Worm (Caenorhabditis elegans) whole organism, L2 larva: ENCODE measurements around the gene F59F3.6.

Experiments used
- mab-5 ChIP-seq: fragments of 150-350 bp; optimal IDR thresholded peaks from 2 replicates; lab custom pipeline; 2014; ENCODE audit warnings: missing biosample characterization, missing genetic modification characterization
- sem-4 ChIP-seq: fragments of 150-350 bp; optimal IDR thresholded peaks from 2 replicates; lab custom pipeline; 2014; ENCODE audit warnings: missing biosample characterization, missing genetic modification reagents, missing genetic modification characterization
- zag-1 ChIP-seq: fragments of 150-350 bp; optimal IDR thresholded peaks from 2 replicates; lab custom pipeline; 2014; ENCODE audit warnings: missing biosample characterization, missing genetic modification characterization

ce11 chrX:10961724-10962123, 37.4 kb downstream of the F59F3.6 start:
- no peak for TF ChIP-seq zag-1
- TF ChIP-seq sem-4, result no peak
- TF ChIP-seq mab-5 (tag; lab: Kevin White, UChicago), result no peak
